Fruit fly (Drosophila melanogaster) whole organism, embryonic: ENCODE data around the gene rin.

Experiments
- C15 ChIP-seq: fragments of 200-800 bp; sonication (Bioruptor generic); IDR thresholded peaks from 3 replicates; pipeline ENCODE4 v1.3.6; 2022; ENCODE audit warnings: missing biosample characterization, missing genetic modification characterization
- CG10959 ChIP-seq: fragments of 200-800 bp; sonication (Bioruptor generic); IDR thresholded peaks from 2 replicates; pipeline ENCODE4 v1.3.6; 2022; ENCODE audit warnings: missing biosample characterization, missing genetic modification characterization
- CG11723 ChIP-seq: fragments of 200-800 bp; sonication (Bioruptor generic); optimal IDR thresholded peaks from 2 replicates; lab custom pipeline; 2017; ENCODE audit warnings: missing biosample characterization, mild to moderate bottlenecking, missing genetic modification characterization
- CG12219 ChIP-seq: fragments of 200-800 bp; sonication (Bioruptor generic); optimal IDR thresholded peaks from 3 replicates; lab custom pipeline; 2018; ENCODE audit warnings: missing biosample characterization, mild to moderate bottlenecking, missing genetic modification characterization
- CG12942 ChIP-seq: fragments of 200-800 bp; sonication (Bioruptor generic); optimal IDR thresholded peaks from 3 replicates; lab custom pipeline; 2016; ENCODE audit warnings: missing biosample characterization, missing genetic modification characterization
- CG16779 ChIP-seq: fragments of 200-800 bp; sonication (Bioruptor generic); IDR thresholded peaks from 2 replicates; pipeline ENCODE4 v1.3.6; 2022; ENCODE audit warnings: missing biosample characterization, missing genetic modification characterization
- CG17361 ChIP-seq: fragments of 200-800 bp; sonication (Bioruptor generic); IDR thresholded peaks from 3 replicates; pipeline ENCODE4 v1.3.6; 2022; ENCODE audit warnings: missing biosample characterization, missing genetic modification characterization
- CG18599 ChIP-seq: fragments of 200-800 bp; sonication (Bioruptor generic); optimal IDR thresholded peaks from 3 replicates; lab custom pipeline; 2017; ENCODE audit warnings: missing biosample characterization, missing genetic modification characterization, mild to moderate bottlenecking, moderate library complexity, missing genetic modification reagents
- CG2199 ChIP-seq: fragments of 200-800 bp; sonication (Bioruptor generic); IDR thresholded peaks from 3 replicates; pipeline ENCODE4 v1.3.6; 2022; ENCODE audit warnings: missing biosample characterization, missing genetic modification characterization
- CG2712 ChIP-seq: fragments of 200-800 bp; optimal IDR thresholded peaks from 3 replicates; lab custom pipeline; 2019; ENCODE audit warnings: missing biosample characterization, mild to moderate bottlenecking, missing genetic modification characterization, moderate library complexity
- CG2875 ChIP-seq: fragments of 200-800 bp; sonication (Bioruptor generic); optimal IDR thresholded peaks from 2 replicates; lab custom pipeline; 2017; ENCODE audit warnings: missing biosample characterization, mild to moderate bottlenecking, missing genetic modification characterization, missing genetic modification reagents
- CG30020 ChIP-seq: fragments of 200-800 bp; optimal IDR thresholded peaks from 2 replicates; lab custom pipeline; 2019; ENCODE audit warnings: missing biosample characterization, mild to moderate bottlenecking, missing genetic modification characterization, moderate library complexity
- CG31365 ChIP-seq: fragments of 200-800 bp; sonication (Bioruptor generic); optimal IDR thresholded peaks from 2 replicates; lab custom pipeline; 2018; ENCODE audit warnings: missing biosample characterization, mild to moderate bottlenecking, missing genetic modification characterization
- CG31441 ChIP-seq: fragments of 200-800 bp; sonication (Bioruptor generic); IDR thresholded peaks from 2 replicates; pipeline ENCODE4 v1.3.6; 2022; ENCODE audit warnings: missing biosample characterization, missing genetic modification characterization
- CG3838 ChIP-seq: fragments of 200-800 bp; sonication (Bioruptor generic); optimal IDR thresholded peaks from 3 replicates; lab custom pipeline; 2016; ENCODE audit warnings: missing biosample characterization, missing genetic modification characterization
- CG4424 ChIP-seq: fragments of 200-800 bp; sonication (Bioruptor generic); optimal IDR thresholded peaks from 3 replicates; lab custom pipeline; 2016; ENCODE audit warnings: missing biosample characterization, missing genetic modification characterization
- CG4730 ChIP-seq: fragments of 200-800 bp; sonication (Bioruptor generic); IDR thresholded peaks from 2 replicates; pipeline ENCODE4 v1.3.6; 2022; ENCODE audit warnings: missing biosample characterization, missing genetic modification characterization
- CG5245 ChIP-seq: fragments of 200-800 bp; sonication (Bioruptor generic); optimal IDR thresholded peaks from 3 replicates; lab custom pipeline; 2016; ENCODE audit warnings: missing biosample characterization, missing genetic modification characterization
- CG6654 ChIP-seq: fragments of 200-800 bp; sonication (Bioruptor generic); optimal IDR thresholded peaks from 2 replicates; lab custom pipeline; 2017; ENCODE audit warnings: missing biosample characterization, mild to moderate bottlenecking, missing genetic modification characterization
- CG7963 ChIP-seq: fragments of 200-800 bp; sonication (Bioruptor generic); IDR thresholded peaks from 3 replicates; pipeline ENCODE4 v1.3.6; 2022; ENCODE audit warnings: missing biosample characterization, missing genetic modification characterization; ENCODE audit not compliant: partially characterized antibody
- D19A ChIP-seq: fragments of 200-800 bp; optimal IDR thresholded peaks from 3 replicates; lab custom pipeline; 2019; ENCODE audit warnings: missing biosample characterization, mild to moderate bottlenecking, missing genetic modification characterization, moderate library complexity
- Dek ChIP-seq: fragments of 200-800 bp; sonication (Bioruptor generic); optimal IDR thresholded peaks from 3 replicates; lab custom pipeline; 2019; ENCODE audit warnings: missing biosample characterization, mild to moderate bottlenecking, missing genetic modification characterization, moderate library complexity
- Dll ChIP-seq: fragments of 200-800 bp; sonication (Bioruptor generic); IDR thresholded peaks from 4 replicates; pipeline ENCODE4 v1.3.6; 2022; ENCODE audit warnings: missing biosample characterization, missing genetic modification characterization; ENCODE audit not compliant: partially characterized antibody
- Doc3 ChIP-seq: fragments of 200-800 bp; sonication (Bioruptor generic); IDR thresholded peaks from 3 replicates; pipeline ENCODE4 v1.3.6; 2022; ENCODE audit warnings: missing biosample characterization, missing genetic modification characterization; ENCODE audit not compliant: partially characterized antibody
- Dref ChIP-seq: fragments of 200-800 bp; sonication (Bioruptor generic); IDR thresholded peaks from 2 replicates; pipeline ENCODE4 v1.3.6; 2022; ENCODE audit warnings: missing biosample characterization, missing genetic modification characterization
- Fer1 ChIP-seq: fragments of 200-800 bp; sonication (Bioruptor generic); optimal IDR thresholded peaks from 2 replicates; lab custom pipeline; 2017; ENCODE audit warnings: missing biosample characterization, mild to moderate bottlenecking, missing genetic modification characterization
- H2.0 ChIP-seq: fragments of 200-800 bp; sonication (Bioruptor generic); IDR thresholded peaks from 2 replicates; pipeline ENCODE4 v1.3.6; 2022; ENCODE audit warnings: missing biosample characterization, missing genetic modification characterization
- Hr51 ChIP-seq, 2 experiments: fragments of 200-800 bp; sonication (Bioruptor generic); optimal IDR thresholded peaks; 2 replicates in 1 of 2; 3 replicates in 1 of 2; lab custom pipeline; 2016 to 2018; ENCODE audit warnings: missing biosample characterization in 2 of 2, missing genetic modification characterization in 2 of 2, mild to moderate bottlenecking in 1 of 2, moderate library complexity in 1 of 2
- Max ChIP-seq: fragments of 200-800 bp; sonication (Bioruptor generic); optimal IDR thresholded peaks from 2 replicates; lab custom pipeline; 2016; ENCODE audit warnings: missing biosample characterization, mild to moderate bottlenecking, missing genetic modification characterization
- Med ChIP-seq: fragments of 200-800 bp; sonication (Bioruptor generic); peaks from one replicate; lab custom pipeline; 2016; ENCODE audit warnings: missing biosample characterization, missing genetic modification characterization, mild to moderate bottlenecking, inconsistent platforms, moderate library complexity
- NC2β ChIP-seq: fragments of 200-800 bp; sonication (Bioruptor generic); optimal IDR thresholded peaks from 2 replicates; lab custom pipeline; 2016; ENCODE audit warnings: missing biosample characterization, missing genetic modification characterization
- Pdp1 ChIP-seq, 2 experiments: fragments of 200-800 bp; sonication (Bioruptor generic); optimal IDR thresholded peaks; 3 replicates each; lab custom pipeline; 2016; ENCODE audit warnings: missing biosample characterization in 2 of 2, missing genetic modification characterization in 2 of 2, mild to moderate bottlenecking in 1 of 2, moderate library complexity in 1 of 2
- Side ChIP-seq: fragments of 200-800 bp; sonication (Bioruptor generic); optimal IDR thresholded peaks from 2 replicates; lab custom pipeline; 2016; ENCODE audit warnings: missing biosample characterization, missing genetic modification characterization
- TFAM ChIP-seq: fragments of 200-800 bp; sonication (Bioruptor generic); optimal IDR thresholded peaks from 2 replicates; lab custom pipeline; 2017; ENCODE audit warnings: missing biosample characterization, missing genetic modification characterization, inconsistent platforms
- Tbp ChIP-seq: fragments of >200 bp; optimal IDR thresholded peaks from 2 replicates; lab custom pipeline; 2018; ENCODE audit warnings: missing biosample characterization, missing genetic modification characterization
- Xrp1 ChIP-seq: fragments of 200-800 bp; sonication (Bioruptor generic); IDR thresholded peaks from 2 replicates; pipeline ENCODE4 v1.3.6; 2022; ENCODE audit warnings: missing biosample characterization, missing genetic modification characterization
- aop ChIP-seq: fragments of 200-800 bp; sonication (Bioruptor generic); IDR thresholded peaks from 2 replicates; pipeline ENCODE4 v1.3.6; 2022; ENCODE audit warnings: missing biosample characterization, missing genetic modification characterization
- ap ChIP-seq: fragments of 200-800 bp; sonication (Bioruptor generic); IDR thresholded peaks from 2 replicates; pipeline ENCODE4 v1.3.6; 2022; ENCODE audit warnings: missing biosample characterization, missing genetic modification characterization
- bbx ChIP-seq: fragments of 200-800 bp; sonication (Bioruptor generic); IDR thresholded peaks from 2 replicates; pipeline ENCODE4 v1.3.6; 2022; ENCODE audit warnings: missing biosample characterization, missing genetic modification characterization; ENCODE audit not compliant: partially characterized antibody
- bowl ChIP-seq: fragments of 200-800 bp; sonication (Bioruptor generic); IDR thresholded peaks from 2 replicates; pipeline ENCODE4 v1.3.6; 2022; ENCODE audit warnings: missing biosample characterization, missing genetic modification characterization
- br ChIP-seq: fragments of >200 bp; optimal IDR thresholded peaks from 2 replicates; lab custom pipeline; 2017
- chm ChIP-seq: fragments of 200-800 bp; sonication (Bioruptor generic); IDR thresholded peaks from 2 replicates; pipeline ENCODE4 v1.3.6; 2022; ENCODE audit warnings: missing biosample characterization, missing genetic modification characterization
- dysf ChIP-seq: fragments of 200-800 bp; sonication (Bioruptor generic); IDR thresholded peaks from 3 replicates; pipeline ENCODE4 v1.3.6; 2022; ENCODE audit warnings: missing biosample characterization, missing genetic modification characterization
- nerfin-1 ChIP-seq: fragments of 200-800 bp; sonication (Bioruptor generic); optimal IDR thresholded peaks from 3 replicates; lab custom pipeline; 2019; ENCODE audit warnings: missing biosample characterization, mild to moderate bottlenecking, missing genetic modification characterization, moderate library complexity
- sob ChIP-seq: fragments of 200-800 bp; sonication (Bioruptor generic); IDR thresholded peaks from 2 replicates; pipeline ENCODE4 v1.3.6; 2022; ENCODE audit warnings: missing biosample characterization, missing genetic modification characterization
- sqz ChIP-seq: fragments of 200-800 bp; sonication (Bioruptor generic); optimal IDR thresholded peaks from 3 replicates; lab custom pipeline; 2018; ENCODE audit warnings: missing biosample characterization, mild to moderate bottlenecking, missing genetic modification characterization
- tio ChIP-seq: fragments of 200-800 bp; sonication (Bioruptor generic); optimal IDR thresholded peaks from 2 replicates; lab custom pipeline; 2017; ENCODE audit warnings: missing biosample characterization, missing genetic modification characterization, inconsistent platforms
- ttk ChIP-seq: fragments of 200-800 bp; sonication (Bioruptor generic); IDR thresholded peaks from 2 replicates; pipeline ENCODE4 v2.1.2; 2022; ENCODE audit warnings: missing biosample characterization, missing genetic modification characterization
- twi ChIP-seq: fragments of 200-800 bp; optimal IDR thresholded peaks from 2 replicates; lab custom pipeline; 2019; ENCODE audit warnings: missing biosample characterization, mild to moderate bottlenecking, missing genetic modification characterization, moderate library complexity

The rin gene

dm6 chr3R:13644778-13645660 is 1.8 kb upstream of the rin start (continued):
- TF ChIP-seq dysf (GFP tag; lab: Robert Waterston, UW) (no peak; the same call in 2 of the 3 replicates), CG31441 (GFP tag; lab: Robert Waterston, UW) (no peak; the same call in 1 of the 2 replicates), ttk (GFP tag; lab: Robert Waterston, UW) (no peak), CG16779 (no peak), Fer1 (GFP tag; lab: Kevin White, UChicago) (peak; percentile 74), CG12219 (GFP tag; lab: Kevin White, UChicago) (no peak), CG18599 (GFP tag; lab: Kevin White, UChicago) (no peak), CG12942 (GFP tag; lab: Kevin White, UChicago) (peak; percentile 25), NC2β (GFP tag; lab: Kevin White, UChicago) (no peak), CG3838 (GFP tag; lab: Kevin White, UChicago) (no peak), sob (GFP tag; lab: Robert Waterston, UW) (0 out of 2 replicates have a peak, but pooled peaks have one; percentile 6), C15 (GFP tag; lab: Robert Waterston, UW) (0 out of 3 replicates have a peak, but pooled peaks have one; percentile 25), sqz (GFP tag; lab: Kevin White, UChicago) (peak; percentile 14), bbx (no peak), tio (GFP tag; lab: Kevin White, UChicago) (no peak), CG2875 (GFP tag; lab: Kevin White, UChicago) (no peak), chm (GFP tag; lab: Robert Waterston, UW) (no peak), Med (GFP tag; lab: Kevin White, UChicago) (peak; percentile 76), aop (GFP tag; lab: Robert Waterston, UW) (no peak), CG4424 (no peak), CG2199 (GFP tag; lab: Robert Waterston, UW) (no peak), Dek (tag; lab: Kevin White, UChicago) (peak; percentile 19), ap (no peak), H2.0 (GFP tag; lab: Robert Waterston, UW) (0 out of 2 replicates have a peak, but pooled peaks have one; percentile 10), CG7963 (GFP tag; lab: Robert Waterston, UW) (no peak), CG30020 (tag; lab: Kevin White, UChicago) (no peak), CG6654 (GFP tag; lab: Kevin White, UChicago) (no peak), Xrp1 (GFP tag; lab: Robert Waterston, UW) (peak; percentile 59; the same call in 1 of the 2 replicates), CG10959 (GFP tag; lab: Robert Waterston, UW) (no peak), Pdp1 (GFP tag; optimal IDR thresholded peaks at IDR 0.05; lab: Kevin White, UChicago) (peak in 1 of 2 experiments; percentile 84), Dll (GFP tag; lab: Robert Waterston, UW) (peak; percentile 43; the same call in 1 of the 4 replicates), TFAM (GFP tag; lab: Kevin White, UChicago) (no peak), bowl (GFP tag; lab: Robert Waterston, UW) (0 out of 2 replicates have a peak, but pooled peaks have one; percentile 8), CG2712 (tag; lab: Kevin White, UChicago) (peak; percentile 62), CG17361 (no peak; the same call in 1 of the 3 replicates), D19A (tag; lab: Kevin White, UChicago) (peak; percentile 25), twi (no peak), Side (GFP tag; lab: Kevin White, UChicago) (no peak), Dref (GFP tag; lab: Robert Waterston, UW) (no peak), br (no peak), CG5245 (GFP tag; lab: Kevin White, UChicago) (no peak), Hr51 (GFP tag; optimal IDR thresholded peaks at IDR 0.05; lab: Kevin White, UChicago) (no peak), CG11723 (GFP tag; lab: Kevin White, UChicago) (no peak), Tbp (GFP tag; lab: Kevin White, UChicago) (no peak), Max (GFP tag; lab: Kevin White, UChicago) (peak; percentile 46), Doc3 (no peak), CG31365 (peak; percentile 6), nerfin-1 (tag; lab: Kevin White, UChicago) (peak; percentile 5), CG4730 (GFP tag; lab: Robert Waterston, UW) (no peak)
